Worm (Caenorhabditis elegans): ENCODE results near the gene F35H8.1.

The F35H8.1 gene

DNA sequence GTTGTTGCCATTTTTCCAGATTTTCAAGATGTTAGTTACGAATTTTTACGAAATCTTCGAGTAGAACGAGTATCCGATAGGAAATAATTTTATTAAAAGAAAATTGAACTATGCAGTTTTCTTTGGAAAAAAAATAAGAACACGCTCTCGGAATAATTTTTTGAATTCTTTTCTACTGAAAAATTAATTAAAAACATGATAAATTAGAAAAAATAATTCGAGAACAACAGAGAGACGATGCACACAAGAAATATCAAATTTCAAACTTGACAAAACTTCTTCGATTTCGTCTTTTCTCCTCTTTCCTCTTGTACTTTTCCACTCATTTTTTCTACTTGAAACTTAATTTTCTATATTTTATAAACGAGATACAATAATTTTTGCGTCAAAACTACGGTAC, 6.8 kb upstream of the F35H8.1 start, which contains the start of gene F35H8.4:
TSS of gene F35H8.4 (minus strand) at position 101 of the 400 bp plus-strand sequence.
- TF ChIP-seq Y79H2A.3 (GFP tag; conservative IDR thresholded peaks at IDR 0.05) = no peak
- TF ChIP-seq akir-1 (GFP tag; optimal IDR thresholded peaks at IDR 0.05) = no peak
- TF ChIP-seq dpl-1 (GFP tag; optimal IDR thresholded peaks at IDR 0.05) = no peak
- TF ChIP-seq athp-1 (tag; optimal IDR thresholded peaks at IDR 0.05) = no peak
- no peak for TF ChIP-seq ztf-25 (GFP tag; IDR thresholded peaks at IDR 0.05)
- no peak for TF ChIP-seq rec-8 (tag; optimal IDR thresholded peaks at IDR 0.05)
- no peak for TF ChIP-seq F57C9.4 (tag; optimal IDR thresholded peaks at IDR 0.05)
- no peak for TF ChIP-seq ets-4 (GFP tag; optimal IDR thresholded peaks at IDR 0.05)
- TF ChIP-seq mes-4 (tag; optimal IDR thresholded peaks at IDR 0.05) = no peak
- TF ChIP-seq ztf-3 (GFP tag; optimal IDR thresholded peaks at IDR 0.05) = no peak
- TF ChIP-seq die-1 (tag; optimal IDR thresholded peaks at IDR 0.05) = no peak
- TF ChIP-seq xnd-1 (tag; optimal IDR thresholded peaks at IDR 0.05) = no peak
- TF ChIP-seq F39B2.1 (GFP tag; IDR thresholded peaks at IDR 0.05) = no peak
- TF ChIP-seq attf-5 (GFP tag; optimal IDR thresholded peaks at IDR 0.05) = no peak
- TF ChIP-seq F55B11.4 (tag; optimal IDR thresholded peaks at IDR 0.05; ENCODE audit: borderline replicate concordance, insufficient read depth) = no peak
- TF ChIP-seq hrde-1 (tag; optimal IDR thresholded peaks at IDR 0.05; ENCODE audit: borderline replicate concordance) = no peak
- TF ChIP-seq lsy-27 (tag; optimal IDR thresholded peaks at IDR 0.05; ENCODE audit: borderline replicate concordance, insufficient read depth) = no peak
- no peak for TF ChIP-seq tlf-1 (GFP tag; optimal IDR thresholded peaks at IDR 0.05)
- no peak for TF ChIP-seq lin-54 (GFP tag; optimal IDR thresholded peaks at IDR 0.05)
- no peak for TF ChIP-seq ccch-3 (GFP tag; optimal IDR thresholded peaks at IDR 0.05)

DNA sequence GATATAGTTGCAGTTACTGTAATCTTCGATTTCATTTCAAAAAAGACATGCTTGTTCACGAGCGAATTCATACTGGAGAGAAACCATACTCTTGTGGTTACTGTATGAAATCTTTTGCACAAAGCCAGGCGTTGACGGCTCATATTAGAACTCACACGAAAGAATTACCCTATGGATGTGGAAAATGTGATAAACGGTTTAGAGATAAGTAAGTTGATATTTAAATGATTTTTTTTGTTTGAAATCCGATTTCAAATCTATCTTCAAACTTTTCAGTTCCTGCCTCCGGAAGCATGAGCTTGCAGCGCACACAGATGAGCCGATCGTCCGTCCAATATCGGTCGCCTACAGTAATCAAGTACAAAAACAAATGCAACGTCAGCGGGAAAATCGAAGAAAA, 5.8 kb upstream of the F35H8.1 start:
- no peak for TF ChIP-seq attf-3 (GFP tag; conservative IDR thresholded peaks at IDR 0.05)
- TF ChIP-seq ceh-27 (GFP tag; optimal IDR thresholded peaks at IDR 0.05) = no peak
- no peak for TF ChIP-seq lin-35 (GFP tag; optimal IDR thresholded peaks at IDR 0.05)
- TF ChIP-seq hsf-1 (GFP tag; IDR thresholded peaks at IDR 0.05) = no peak
- no peak for TF ChIP-seq dox-1 (GFP tag; IDR thresholded peaks at IDR 0.05)
- TF ChIP-seq atf-7 (tag; optimal IDR thresholded peaks at IDR 0.05) = no peak
- TF ChIP-seq sea-2 (GFP tag; IDR thresholded peaks at IDR 0.05) = no peak
- TF ChIP-seq ztf-18 (tag; optimal IDR thresholded peaks at IDR 0.05) = no peak
- no peak for TF ChIP-seq nhr-27 (tag; optimal IDR thresholded peaks at IDR 0.05)
- TF ChIP-seq zim-3 (tag; optimal IDR thresholded peaks at IDR 0.05) = no peak
- TF ChIP-seq ekl-4 (GFP tag; IDR thresholded peaks at IDR 0.05) = no peak
- no peak for TF ChIP-seq hlh-26 (GFP tag; conservative IDR thresholded peaks at IDR 0.05)
- no peak for TF ChIP-seq snpc-3.4 (tag; optimal IDR thresholded peaks at IDR 0.05)
- TF ChIP-seq cebp-1 (GFP tag; IDR thresholded peaks at IDR 0.05) = no peak
- TF ChIP-seq cebp-1 (tag; optimal IDR thresholded peaks at IDR 0.05) = no peak
- no peak for TF ChIP-seq ceh-40 (GFP tag; IDR thresholded peaks at IDR 0.05)

DNA sequence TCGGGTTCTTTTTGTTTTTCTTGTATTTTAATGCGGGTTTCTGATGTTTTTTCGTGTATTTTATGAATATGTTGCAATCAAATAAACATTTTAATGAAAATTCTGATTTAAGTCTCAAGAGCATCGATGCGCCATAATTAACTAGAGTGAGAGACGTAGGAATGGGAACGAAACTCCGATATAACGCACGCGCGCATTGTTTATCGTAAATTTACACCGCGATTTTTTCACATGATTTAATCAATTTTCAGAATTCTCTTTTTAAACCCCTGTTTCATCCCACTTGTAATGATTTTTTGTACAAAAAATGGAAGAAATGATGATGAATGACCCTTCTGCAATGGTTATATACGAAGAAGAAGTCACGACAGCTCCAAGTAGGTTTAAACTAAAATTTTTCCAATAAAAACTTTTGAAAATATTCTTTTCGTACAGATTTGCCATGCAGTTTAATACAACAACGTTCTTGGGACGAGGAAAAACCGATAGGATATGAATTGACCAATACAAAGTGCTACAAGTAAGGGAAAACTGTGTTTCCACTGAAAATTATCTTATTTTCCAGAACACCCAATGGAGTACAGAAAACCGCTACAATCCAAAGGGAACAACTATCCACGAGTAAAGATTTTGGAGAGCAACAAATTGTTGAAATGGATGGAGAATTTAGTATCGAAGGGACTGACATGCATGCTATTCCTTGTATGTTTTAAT, 4.5 kb upstream of the F35H8.1 start, which contains the start of gene zfp-2:
TSS of gene zfp-2 (plus strand) at position 214 of the 714 bp plus-strand sequence.
- TF ChIP-seq dpff-1 (tag; optimal IDR thresholded peaks at IDR 0.05) (no peak), egrh-3 (GFP tag; IDR thresholded peaks at IDR 0.05) (no peak), akir-1 (GFP tag; optimal IDR thresholded peaks at IDR 0.05) (no peak), attf-3 (GFP tag; conservative IDR thresholded peaks at IDR 0.05) (peak; percentile 90), F22D6.2 (tag; optimal IDR thresholded peaks at IDR 0.05) (no peak)

All from whole organism, young adult.